Worm (Caenorhabditis elegans) whole organism, midembryonic: Measurements from ENCODE around the gene dhcr-7.

Experiments used
- T22C8.4 ChIP-seq: fragments of 200-800 bp; sonication (Bioruptor generic); IDR thresholded peaks from 2 replicates; pipeline ENCODE4 v1.3.6; 2022; ENCODE audit warnings: missing genetic modification characterization, missing compliant biosample characterization
- cog-1 ChIP-seq: sonication (generic microtip); optimal IDR thresholded peaks from 2 replicates; lab custom pipeline; 2016; ENCODE audit warnings: missing genetic modification characterization, missing compliant biosample characterization
- flt-1 ChIP-seq: fragments of 200-800 bp; sonication (Bioruptor generic); IDR thresholded peaks from 2 replicates; pipeline ENCODE4 v1.3.6; 2022; ENCODE audit warnings: missing genetic modification characterization, missing compliant biosample characterization
- klf-2 ChIP-seq: fragments of 200-800 bp; sonication (Bioruptor generic); conservative IDR thresholded peaks from 2 replicates; pipeline ENCODE4 v1.3.6; 2022; ENCODE audit warnings: missing genetic modification reagents, missing genetic modification characterization, missing compliant biosample characterization
- ref-1 ChIP-seq: fragments of 200-800 bp; sonication (Bioruptor generic); conservative IDR thresholded peaks from 2 replicates; pipeline ENCODE4 v1.3.6; 2022; ENCODE audit warnings: missing genetic modification reagents, missing genetic modification characterization, missing compliant biosample characterization
- tab-1 ChIP-seq: fragments of 200-800 bp; sonication (Bioruptor generic); IDR thresholded peaks from 2 replicates; pipeline ENCODE4 v1.3.6; 2022; ENCODE audit warnings: missing genetic modification characterization, missing compliant biosample characterization
- ztf-29 ChIP-seq: fragments of 200-800 bp; sonication (Bioruptor generic); IDR thresholded peaks from 2 replicates; pipeline ENCODE4 v1.3.6; 2022; ENCODE audit warnings: missing genetic modification reagents, missing genetic modification characterization, missing compliant biosample characterization

DNA sequence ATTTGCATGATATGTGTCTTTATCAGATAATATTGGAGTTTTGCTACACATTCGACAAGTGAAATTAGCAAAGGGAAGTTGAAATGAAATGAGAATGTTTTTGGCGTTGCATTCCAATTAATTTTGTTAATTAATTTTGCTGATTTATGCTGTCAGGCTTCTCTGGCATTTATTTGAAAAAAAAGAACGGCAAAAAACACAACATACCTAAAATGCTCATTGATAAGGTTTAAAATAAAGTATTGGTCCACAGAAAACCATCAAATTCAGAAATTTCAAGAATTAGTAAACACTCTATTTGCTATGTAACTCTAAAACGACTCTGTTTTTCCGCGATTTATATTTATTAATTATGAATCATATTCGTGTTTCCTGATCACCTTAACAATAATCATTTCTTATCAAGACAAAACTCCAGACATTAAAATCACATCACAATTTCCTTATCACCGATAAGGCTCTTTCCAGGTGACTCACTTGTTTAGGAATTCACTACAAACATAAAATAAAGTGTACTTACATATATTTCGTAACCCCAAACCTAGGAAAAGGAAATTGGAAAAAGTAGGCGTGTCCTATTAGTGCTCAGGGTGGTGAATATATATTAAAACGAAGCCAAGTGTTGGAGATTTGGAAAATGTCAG, 40.8 kb upstream of the dhcr-7 start, which contains the start of the genes srh-166 and Y38H6C.24:
- TF ChIP-seq ref-1 (GFP tag; lab: Robert Waterston, UW), result no peak
- TF ChIP-seq flt-1, result no peak
- no peak for TF ChIP-seq cog-1
- no peak for TF ChIP-seq ztf-29 (GFP tag; lab: Robert Waterston, UW)
- no peak for TF ChIP-seq tab-1 (GFP tag; lab: Robert Waterston, UW)
- no peak for TF ChIP-seq T22C8.4 (GFP tag; lab: Robert Waterston, UW)
- no peak for TF ChIP-seq klf-2 (GFP tag; lab: Robert Waterston, UW)
